Worm (Caenorhabditis elegans) whole organism, young adult: ENCODE measurements around the gene T14G12.12.
A peak's percentile ranks its signal among the peaks of the same experiment; 100 is the strongest.

Experiments
- C06A6.2 ChIP-seq: fragments of 200-800 bp; sonication (Bioruptor generic); conservative IDR thresholded peaks from 2 replicates; pipeline ENCODE4 v1.3.6; 2022; ENCODE audit warnings: missing genetic modification characterization, missing compliant biosample characterization
- D2030.7 ChIP-seq: fragments of 200-800 bp; sonication (Bioruptor generic); IDR thresholded peaks from 2 replicates; pipeline ENCODE4 v1.3.6; 2022; ENCODE audit warnings: missing genetic modification reagents, missing genetic modification characterization, missing compliant biosample characterization
- F37B4.10 ChIP-seq: fragments of 200-800 bp; sonication (Bioruptor generic); IDR thresholded peaks from 2 replicates; pipeline ENCODE4 v1.3.6; 2022; ENCODE audit warnings: missing genetic modification characterization, missing compliant biosample characterization
- F39B2.1 ChIP-seq: fragments of 200-800 bp; sonication (Bioruptor generic); IDR thresholded peaks from 2 replicates; pipeline ENCODE4 v1.3.6; 2022; ENCODE audit warnings: missing genetic modification reagents, missing genetic modification characterization, missing compliant biosample characterization
- F57C9.4 ChIP-seq: sonication (generic microtip); optimal IDR thresholded peaks from 2 replicates; lab custom pipeline; 2017; ENCODE audit warnings: mild to moderate bottlenecking, missing genetic modification characterization, missing compliant biosample characterization
- T07F8.4 ChIP-seq: sonication (generic microtip); optimal IDR thresholded peaks from 2 replicates; lab custom pipeline; 2016; ENCODE audit warnings: mild to moderate bottlenecking, missing genetic modification characterization, moderate library complexity, missing compliant biosample characterization
- Y56A3A.18 ChIP-seq: fragments of 200-800 bp; sonication (Bioruptor generic); IDR thresholded peaks from 2 replicates; pipeline ENCODE4 v1.3.6; 2022; ENCODE audit warnings: missing genetic modification reagents, missing genetic modification characterization, missing compliant biosample characterization
- ZK185.1 ChIP-seq: sonication (generic microtip); optimal IDR thresholded peaks from 2 replicates; lab custom pipeline; 2016; ENCODE audit warnings: mild to moderate bottlenecking, missing genetic modification characterization, missing compliant biosample characterization; ENCODE audit not compliant: poor library complexity, severe bottlenecking
- ama-1 ChIP-seq, 3 experiments: fragments of 150-350 bp in 1 of 3; sonication (generic microtip) in 2 of 3; optimal IDR thresholded peaks; 2 replicates each; lab custom pipeline; 2014 to 2018; ENCODE audit warnings: missing biosample characterization in 2 of 3, missing genetic modification characterization in 2 of 3, missing genetic modification reagents in 2 of 3
- ccch-3 ChIP-seq: fragments of 200-800 bp; sonication (Bioruptor generic); optimal IDR thresholded peaks from 2 replicates; lab custom pipeline; 2018; ENCODE audit warnings: mild to moderate bottlenecking, missing genetic modification characterization, missing compliant biosample characterization
- ceh-40 ChIP-seq: fragments of 200-800 bp; sonication (Bioruptor generic); IDR thresholded peaks from 2 replicates; pipeline ENCODE4 v1.3.6; 2022; ENCODE audit warnings: missing genetic modification characterization, missing compliant biosample characterization
- ceh-79 ChIP-seq: sonication (generic microtip); optimal IDR thresholded peaks from 2 replicates; lab custom pipeline; 2017; ENCODE audit warnings: mild to moderate bottlenecking, missing genetic modification characterization, missing compliant biosample characterization
- die-1 ChIP-seq: sonication (generic microtip); optimal IDR thresholded peaks from 2 replicates; lab custom pipeline; 2016; ENCODE audit warnings: missing genotype, mild to moderate bottlenecking, missing genetic modification characterization, missing compliant biosample characterization
- dox-1 ChIP-seq: fragments of 200-800 bp; sonication (Bioruptor generic); IDR thresholded peaks from 2 replicates; pipeline ENCODE4 v1.3.6; 2022; ENCODE audit warnings: missing genetic modification reagents, missing genetic modification characterization, missing compliant biosample characterization
- dpff-1 ChIP-seq: sonication (generic microtip); optimal IDR thresholded peaks from 2 replicates; lab custom pipeline; 2017; ENCODE audit warnings: mild to moderate bottlenecking, missing genetic modification characterization, missing compliant biosample characterization
- egl-44 ChIP-seq: fragments of 200-800 bp; sonication (Bioruptor generic); IDR thresholded peaks from 2 replicates; pipeline ENCODE4 v1.3.6; 2022; ENCODE audit warnings: missing genetic modification reagents, missing genetic modification characterization, missing compliant biosample characterization
- ets-4 ChIP-seq: fragments of 200-800 bp; sonication (Bioruptor generic); optimal IDR thresholded peaks from 2 replicates; lab custom pipeline; 2018; ENCODE audit warnings: mild to moderate bottlenecking, missing genetic modification characterization, missing compliant biosample characterization
- gei-17 ChIP-seq: fragments of 200-800 bp; sonication (Bioruptor generic); optimal IDR thresholded peaks from 2 replicates; lab custom pipeline; 2018; ENCODE audit warnings: mild to moderate bottlenecking, missing genetic modification characterization, missing compliant biosample characterization
- hmg-20 ChIP-seq: fragments of 200-800 bp; sonication (Bioruptor generic); IDR thresholded peaks from 2 replicates; pipeline ENCODE4 v1.3.6; 2022; ENCODE audit warnings: missing genetic modification reagents, missing genetic modification characterization, missing compliant biosample characterization
- lin-26 ChIP-seq: fragments of 200-800 bp; sonication (Bioruptor generic); IDR thresholded peaks from 2 replicates; pipeline ENCODE4 v1.3.6; 2022; ENCODE audit warnings: missing genetic modification reagents, missing genetic modification characterization, missing compliant biosample characterization
- lin-35 ChIP-seq, 3 experiments: fragments of 150-350 bp in 2 of 3; sonication (generic microtip) in 1 of 3; optimal IDR thresholded peaks; 2 replicates each; lab custom pipeline; 2014 to 2018; ENCODE audit warnings: missing biosample characterization in 3 of 3, missing genetic modification characterization in 3 of 3, missing genetic modification reagents in 3 of 3
- lsl-1 ChIP-seq: fragments of 200-800 bp; sonication (Bioruptor generic); optimal IDR thresholded peaks from 2 replicates; lab custom pipeline; 2018; ENCODE audit warnings: mild to moderate bottlenecking, missing genetic modification characterization, moderate library complexity, missing compliant biosample characterization
- lsy-27 ChIP-seq: sonication (generic microtip); optimal IDR thresholded peaks from 2 replicates; lab custom pipeline; 2017; ENCODE audit warnings: missing genetic modification characterization, mild to moderate bottlenecking, missing compliant biosample characterization, antibody characterized with exemption, missing genotype, borderline replicate concordance; ENCODE audit not compliant: insufficient read depth
- mcd-1 ChIP-seq: fragments of 200-800 bp; sonication (Bioruptor generic); IDR thresholded peaks from 2 replicates; pipeline ENCODE4 v1.3.6; 2022; ENCODE audit warnings: missing genetic modification reagents, missing genetic modification characterization, missing compliant biosample characterization
- mel-28 ChIP-seq: sonication (generic microtip); optimal IDR thresholded peaks from 2 replicates; lab custom pipeline; 2016; ENCODE audit warnings: borderline replicate concordance, mild to moderate bottlenecking, missing genetic modification characterization, missing compliant biosample characterization
- nhr-120 ChIP-seq: fragments of 200-800 bp; sonication (Bioruptor generic); IDR thresholded peaks from 2 replicates; pipeline ENCODE4 v1.3.6; 2022; ENCODE audit warnings: missing genetic modification characterization, missing compliant biosample characterization
- nhr-27 ChIP-seq: fragments of 200-800 bp; sonication (Bioruptor generic); optimal IDR thresholded peaks from 2 replicates; lab custom pipeline; 2018; ENCODE audit warnings: mild to moderate bottlenecking, missing genetic modification characterization, moderate library complexity, missing compliant biosample characterization
- pbrm-1 ChIP-seq: fragments of 200-800 bp; sonication (Bioruptor generic); IDR thresholded peaks from 2 replicates; pipeline ENCODE4 v1.3.6; 2022; ENCODE audit warnings: missing genetic modification reagents, missing genetic modification characterization, missing compliant biosample characterization
- pha-4 ChIP-seq: fragments of 150-350 bp; sonication (generic microtip); optimal IDR thresholded peaks from 2 replicates; lab custom pipeline; 2014; ENCODE audit warnings: missing biosample characterization, missing genetic modification reagents, missing genetic modification characterization
- rcor-1 ChIP-seq: fragments of 200-800 bp; sonication (Bioruptor generic); IDR thresholded peaks from 2 replicates; pipeline ENCODE4 v1.3.6; 2022; ENCODE audit warnings: missing genetic modification reagents, missing genetic modification characterization, missing compliant biosample characterization
- tlf-1 ChIP-seq: fragments of 200-800 bp; sonication (Bioruptor generic); optimal IDR thresholded peaks from 2 replicates; lab custom pipeline; 2018; ENCODE audit warnings: mild to moderate bottlenecking, missing genetic modification characterization, missing compliant biosample characterization
- unc-62 ChIP-seq: fragments of 150-350 bp; optimal IDR thresholded peaks from 2 replicates; lab custom pipeline; 2014; ENCODE audit warnings: missing biosample characterization, missing genetic modification reagents, missing genetic modification characterization
- xnd-1 ChIP-seq: sonication (generic microtip); optimal IDR thresholded peaks from 2 replicates; lab custom pipeline; 2016; ENCODE audit warnings: missing genotype, missing genetic modification reagents, missing genetic modification characterization, missing compliant biosample characterization
- zim-3 ChIP-seq: sonication (generic microtip); optimal IDR thresholded peaks from 2 replicates; lab custom pipeline; 2017; ENCODE audit warnings: mild to moderate bottlenecking, missing genetic modification characterization, moderate library complexity, missing compliant biosample characterization
- ztf-25 ChIP-seq: fragments of 200-800 bp; sonication (Bioruptor generic); IDR thresholded peaks from 2 replicates; pipeline ENCODE4 v1.3.6; 2022; ENCODE audit warnings: missing genetic modification reagents, missing genetic modification characterization, missing compliant biosample characterization
- ztf-26 ChIP-seq: sonication (generic microtip); optimal IDR thresholded peaks from 2 replicates; lab custom pipeline; 2017; ENCODE audit warnings: missing genetic modification characterization, missing compliant biosample characterization
- ztf-3 ChIP-seq: fragments of 200-800 bp; sonication (Bioruptor generic); optimal IDR thresholded peaks from 2 replicates; lab custom pipeline; 2018; ENCODE audit warnings: mild to moderate bottlenecking, missing genetic modification characterization, missing compliant biosample characterization

The T14G12.12 gene

ce11 chrX:3728970-3729369, 29.3 kb downstream of the T14G12.12 start, which contains the start of gene aex-4 (continued):
- no peak for TF ChIP-seq die-1 (tag; lab: Kevin White, UChicago)
- no peak for TF ChIP-seq hmg-20 (GFP tag; lab: Robert Waterston, UW)
- TF ChIP-seq ceh-40 (GFP tag; lab: Robert Waterston, UW), result no peak
- TF ChIP-seq lsy-27, result no peak
- peak; percentile 66; the same call in 1 of the 2 replicates for TF ChIP-seq egl-44 (GFP tag; lab: Robert Waterston, UW)
- TF ChIP-seq lin-35 (GFP tag; optimal IDR thresholded peaks at IDR 0.05; lab: Kevin White, UChicago), result no peak
- TF ChIP-seq Y56A3A.18, result 0 out of 2 replicates have a peak, but pooled peaks have one; percentile 34
- TF ChIP-seq dox-1 (GFP tag; lab: Robert Waterston, UW), result peak; percentile 42; the same call in 1 of the 2 replicates
- TF ChIP-seq ets-4 (GFP tag; lab: Kevin White, UChicago), result peak; percentile 7
- TF ChIP-seq ccch-3, result no peak

DNA sequence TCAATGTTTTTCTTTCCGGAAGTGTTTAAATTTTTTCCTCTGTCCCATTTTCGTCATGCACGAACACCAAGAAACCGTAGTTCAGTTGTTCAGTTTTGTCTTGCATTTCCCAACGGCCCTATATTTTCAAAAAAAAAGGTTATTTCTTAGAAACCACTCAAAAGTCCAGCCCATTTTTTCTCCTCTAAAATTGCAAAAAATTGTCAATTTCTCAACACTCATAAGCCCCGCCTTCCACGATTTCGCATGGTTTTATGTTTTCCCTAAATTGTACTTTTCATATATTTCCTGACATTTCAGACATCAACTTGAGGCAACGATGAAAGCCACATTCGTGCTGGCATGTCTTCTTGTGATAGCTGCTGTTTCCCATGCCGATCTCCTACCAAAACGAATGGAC, 31.0 kb downstream of the T14G12.12 start, which contains the start of gene nlp-1:
Gene nlp-1 (plus strand): TSS at position 301 of the 400 bp plus-strand sequence.
- no peak for TF ChIP-seq xnd-1 (tag; lab: Kevin White, UChicago)
- no peak for TF ChIP-seq ztf-26 (tag; lab: Kevin White, UChicago)
- TF ChIP-seq ztf-3, result no peak
- no peak for TF ChIP-seq mel-28 (tag; lab: Kevin White, UChicago)
- no peak for TF ChIP-seq C06A6.2
- no peak for TF ChIP-seq zim-3 (tag; lab: Kevin White, UChicago)
- TF ChIP-seq lsl-1 (GFP tag; lab: Kevin White, UChicago), result no peak
- TF ChIP-seq D2030.7, result no peak
- TF ChIP-seq hmg-20 (GFP tag; lab: Robert Waterston, UW), result no peak
- TF ChIP-seq unc-62 (GFP tag; lab: Kevin White, UChicago), result no peak
- TF ChIP-seq T07F8.4 (tag; lab: Kevin White, UChicago), result no peak

DNA sequence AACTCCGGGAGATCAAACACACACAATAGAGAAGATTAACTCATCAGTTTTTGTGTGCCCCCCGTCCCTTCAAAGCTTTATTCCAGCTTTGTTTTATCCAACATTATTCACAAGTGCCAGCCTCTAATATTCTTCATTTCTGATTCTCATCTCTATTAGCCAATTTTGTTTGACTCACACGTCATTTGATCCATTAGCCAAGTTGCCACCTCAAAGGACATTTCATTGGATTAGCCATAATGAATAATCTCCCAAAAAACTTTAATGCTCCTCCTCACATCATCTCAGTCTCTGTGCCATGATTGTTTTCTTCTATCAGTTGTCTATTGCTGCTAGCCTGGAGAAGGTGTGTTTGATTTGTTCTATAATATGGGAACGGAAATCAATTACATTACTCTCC, 32.9 kb downstream of the T14G12.12 start:
- TF ChIP-seq mcd-1 (GFP tag; lab: Robert Waterston, UW) (no peak), nhr-120 (GFP tag; lab: Robert Waterston, UW) (no peak), dpff-1 (no peak), lsy-27 (no peak), hmg-20 (GFP tag; lab: Robert Waterston, UW) (no peak), ama-1 (optimal IDR thresholded peaks at IDR 0.05; lab: Kevin White, UChicago) (no peak), ama-1 (GFP tag; optimal IDR thresholded peaks at IDR 0.05; lab: Kevin White, UChicago) (no peak), lin-26 (GFP tag; lab: Robert Waterston, UW) (no peak), F39B2.1 (GFP tag; lab: Robert Waterston, UW) (no peak), gei-17 (GFP tag; lab: Kevin White, UChicago) (no peak), ZK185.1 (tag; lab: Kevin White, UChicago) (no peak), F57C9.4 (tag; lab: Kevin White, UChicago) (no peak), ceh-79 (no peak), mel-28 (tag; lab: Kevin White, UChicago) (no peak), tlf-1 (GFP tag; lab: Kevin White, UChicago) (no peak), pha-4 (tag; lab: Kevin White, UChicago) (no peak), F37B4.10 (GFP tag; lab: Robert Waterston, UW) (no peak), nhr-27 (tag; lab: Kevin White, UChicago) (no peak)

ce11 chrX:3722567-3722966, 35.7 kb downstream of the T14G12.12 start:
- TF ChIP-seq lin-26 (GFP tag; lab: Robert Waterston, UW) (peak; percentile 42; the same call in 1 of the 2 replicates), D2030.7 (peak; percentile 25; the same call in 1 of the 2 replicates), Y56A3A.18 (0 out of 2 replicates have a peak, but pooled peaks have one; percentile 17), pbrm-1 (0 out of 2 replicates have a peak, but pooled peaks have one; percentile 13), egl-44 (GFP tag; lab: Robert Waterston, UW) (peak; percentile 56; the same call in 1 of the 2 replicates), ztf-25 (GFP tag; lab: Robert Waterston, UW) (peak; percentile 74; the same call in 1 of the 2 replicates), rcor-1 (GFP tag; lab: Robert Waterston, UW) (0 out of 2 replicates have a peak, but pooled peaks have one; percentile 12)
